Fruit fly (Drosophila melanogaster) whole organism, embryonic: ENCODE results near the gene CG8326.

Experiments
- Atf-2 ChIP-seq: fragments of 200-800 bp; sonication (Bioruptor generic); optimal IDR thresholded peaks from 2 replicates; lab custom pipeline; 2016; ENCODE audit warnings: missing biosample characterization, missing genetic modification characterization
- Bteb2 ChIP-seq: fragments of 200-800 bp; sonication (Bioruptor generic); optimal IDR thresholded peaks from 2 replicates; lab custom pipeline; 2016; ENCODE audit warnings: missing biosample characterization, missing genetic modification characterization
- CG10959 ChIP-seq: fragments of 200-800 bp; sonication (Bioruptor generic); IDR thresholded peaks from 2 replicates; pipeline ENCODE4 v1.3.6; 2022; ENCODE audit warnings: missing biosample characterization, missing genetic modification characterization
- CG12071 ChIP-seq: fragments of 200-800 bp; sonication (Bioruptor generic); optimal IDR thresholded peaks from 3 replicates; lab custom pipeline; 2018; ENCODE audit warnings: missing biosample characterization, mild to moderate bottlenecking, missing genetic modification characterization
- CG14050 ChIP-seq: fragments of 200-800 bp; sonication (Bioruptor generic); IDR thresholded peaks from 3 replicates; pipeline ENCODE4 v1.3.6; 2022; ENCODE audit warnings: missing biosample characterization, missing genetic modification characterization
- CG14710 ChIP-seq: fragments of 200-800 bp; sonication (Bioruptor generic); optimal IDR thresholded peaks from 3 replicates; lab custom pipeline; 2019; ENCODE audit warnings: missing biosample characterization, mild to moderate bottlenecking, missing genetic modification characterization, moderate library complexity
- CG17612 ChIP-seq: fragments of 200-800 bp; sonication (Bioruptor generic); IDR thresholded peaks from 2 replicates; pipeline ENCODE4 v1.3.6; 2022; ENCODE audit warnings: missing biosample characterization, missing genetic modification characterization
- CG18599 ChIP-seq: fragments of 200-800 bp; sonication (Bioruptor generic); optimal IDR thresholded peaks from 3 replicates; lab custom pipeline; 2017; ENCODE audit warnings: missing biosample characterization, missing genetic modification characterization, mild to moderate bottlenecking, moderate library complexity, missing genetic modification reagents
- CG18764 ChIP-seq: fragments of 200-800 bp; sonication (Bioruptor generic); optimal IDR thresholded peaks from 3 replicates; lab custom pipeline; 2016; ENCODE audit warnings: missing biosample characterization, missing genetic modification characterization
- CG2875 ChIP-seq: fragments of 200-800 bp; sonication (Bioruptor generic); optimal IDR thresholded peaks from 2 replicates; lab custom pipeline; 2017; ENCODE audit warnings: missing biosample characterization, mild to moderate bottlenecking, missing genetic modification characterization, missing genetic modification reagents
- CG31365 ChIP-seq: fragments of 200-800 bp; sonication (Bioruptor generic); optimal IDR thresholded peaks from 2 replicates; lab custom pipeline; 2018; ENCODE audit warnings: missing biosample characterization, mild to moderate bottlenecking, missing genetic modification characterization
- CG4282 ChIP-seq: fragments of 200-800 bp; sonication (Bioruptor generic); optimal IDR thresholded peaks from 2 replicates; lab custom pipeline; 2016; ENCODE audit warnings: missing biosample characterization, missing genetic modification characterization
- CG4424 ChIP-seq: fragments of 200-800 bp; sonication (Bioruptor generic); optimal IDR thresholded peaks from 3 replicates; lab custom pipeline; 2016; ENCODE audit warnings: missing biosample characterization, missing genetic modification characterization
- CG8089 ChIP-seq: fragments of 200-800 bp; sonication (Bioruptor generic); optimal IDR thresholded peaks from 3 replicates; lab custom pipeline; 2016; ENCODE audit warnings: missing biosample characterization, missing genetic modification characterization
- CG8388 ChIP-seq: fragments of 200-800 bp; sonication (Bioruptor generic); optimal IDR thresholded peaks from 2 replicates; lab custom pipeline; 2019; ENCODE audit warnings: missing biosample characterization, mild to moderate bottlenecking, missing genetic modification characterization, moderate library complexity
- CG9437 ChIP-seq: fragments of 200-800 bp; sonication (Bioruptor generic); optimal IDR thresholded peaks from 2 replicates; lab custom pipeline; 2018; ENCODE audit warnings: missing biosample characterization, mild to moderate bottlenecking, missing genetic modification characterization
- CkIIα-i1 ChIP-seq: fragments of 200-800 bp; sonication (Bioruptor generic); IDR thresholded peaks from 2 replicates; pipeline ENCODE4 v1.3.6; 2022; ENCODE audit warnings: missing biosample characterization, missing genetic modification characterization
- D19A ChIP-seq: fragments of 200-800 bp; optimal IDR thresholded peaks from 3 replicates; lab custom pipeline; 2019; ENCODE audit warnings: missing biosample characterization, mild to moderate bottlenecking, missing genetic modification characterization, moderate library complexity
- D19B ChIP-seq: fragments of 200-800 bp; sonication (Bioruptor generic); optimal IDR thresholded peaks from 2 replicates; lab custom pipeline; 2017; ENCODE audit warnings: missing biosample characterization, mild to moderate bottlenecking, missing genetic modification characterization
- Dbx ChIP-seq: fragments of 200-800 bp; sonication (Bioruptor generic); IDR thresholded peaks from 3 replicates; pipeline ENCODE4 v1.3.6; 2022; ENCODE audit warnings: missing biosample characterization, missing genetic modification characterization
- Hr39 ChIP-seq: fragments of >200 bp; optimal IDR thresholded peaks from 2 replicates; lab custom pipeline; 2017
- Hr78 ChIP-seq, 2 experiments: fragments of 200-800 bp in 1 of 2; fragments of >200 bp in 1 of 2; sonication (Bioruptor generic) in 1 of 2; optimal IDR thresholded peaks; 2 replicates each; lab custom pipeline; 2017 to 2019; ENCODE audit warnings: missing biosample characterization in 2 of 2, missing genetic modification characterization in 2 of 2, mild to moderate bottlenecking in 1 of 2, moderate library complexity in 1 of 2
- Lhr ChIP-seq: fragments of 200-800 bp; sonication (Bioruptor generic); optimal IDR thresholded peaks from 3 replicates; lab custom pipeline; 2017; ENCODE audit warnings: mild to moderate bottlenecking, missing biosample characterization, missing genetic modification reagents, missing genetic modification characterization
- Meics ChIP-seq: fragments of 200-800 bp; sonication (Bioruptor generic); optimal IDR thresholded peaks from 2 replicates; lab custom pipeline; 2017; ENCODE audit warnings: missing biosample characterization, mild to moderate bottlenecking, missing genetic modification characterization
- Myb ChIP-seq: fragments of 200-800 bp; sonication (Bioruptor generic); optimal IDR thresholded peaks from 2 replicates; lab custom pipeline; 2016; ENCODE audit warnings: missing biosample characterization, missing genetic modification characterization
- Oli ChIP-seq: fragments of 200-800 bp; sonication (Bioruptor generic); optimal IDR thresholded peaks from 2 replicates; lab custom pipeline; 2018; ENCODE audit warnings: missing biosample characterization, mild to moderate bottlenecking, missing genetic modification characterization, moderate library complexity
- Opbp ChIP-seq: fragments of 200-800 bp; sonication (Bioruptor generic); IDR thresholded peaks from 3 replicates; pipeline ENCODE4 v1.3.6; 2022; ENCODE audit warnings: missing biosample characterization, missing genetic modification characterization; ENCODE audit not compliant: partially characterized antibody
- Poxn ChIP-seq: fragments of 200-800 bp; sonication (Bioruptor generic); IDR thresholded peaks from 2 replicates; pipeline ENCODE4 v1.3.6; 2022; ENCODE audit warnings: missing biosample characterization, missing genetic modification characterization
- Rfx ChIP-seq: fragments of 200-800 bp; sonication (Bioruptor generic); IDR thresholded peaks from 2 replicates; pipeline ENCODE4 v1.3.6; 2022; ENCODE audit warnings: missing biosample characterization, missing genetic modification characterization
- Scr ChIP-seq: fragments of 200-800 bp; sonication (Bioruptor generic); IDR thresholded peaks from 2 replicates; pipeline ENCODE4 v1.3.6; 2022; ENCODE audit warnings: missing biosample characterization, missing genetic modification characterization; ENCODE audit not compliant: partially characterized antibody
- Stat92E ChIP-seq, 3 experiments: fragments of >200 bp in 2 of 3; fragments of 200-800 bp in 1 of 3; sonication (Bioruptor generic) in 1 of 3; optimal IDR thresholded peaks; 2 replicates each; lab custom pipeline; 2017 to 2019; ENCODE audit warnings: missing biosample characterization in 3 of 3, missing genetic modification characterization in 3 of 3, mild to moderate bottlenecking in 1 of 3, moderate library complexity in 1 of 3
- amos ChIP-seq: fragments of 200-800 bp; sonication (Bioruptor generic); IDR thresholded peaks from 2 replicates; pipeline ENCODE4 v1.3.6; 2022; ENCODE audit warnings: missing biosample characterization, missing genetic modification characterization; ENCODE audit not compliant: partially characterized antibody
- cas ChIP-seq: fragments of 200-800 bp; sonication (Bioruptor generic); IDR thresholded peaks from 2 replicates; pipeline ENCODE4 v1.3.6; 2022; ENCODE audit warnings: missing biosample characterization, missing genetic modification characterization
- chinmo ChIP-seq: fragments of 200-800 bp; sonication (Bioruptor generic); IDR thresholded peaks from 4 replicates; pipeline ENCODE4 v1.3.6; 2022; ENCODE audit warnings: missing biosample characterization, missing genetic modification characterization; ENCODE audit not compliant: partially characterized antibody
- eyg ChIP-seq: fragments of 200-800 bp; sonication (Bioruptor generic); optimal IDR thresholded peaks from 3 replicates; lab custom pipeline; 2016; ENCODE audit warnings: missing biosample characterization, missing genetic modification characterization
- ftz-f1 ChIP-seq: fragments of 200-800 bp; sonication (Bioruptor generic); optimal IDR thresholded peaks from 2 replicates; lab custom pipeline; 2016; ENCODE audit warnings: missing biosample characterization, missing genetic modification characterization
- fu2 ChIP-seq: fragments of 200-800 bp; sonication (Bioruptor generic); optimal IDR thresholded peaks from 2 replicates; lab custom pipeline; 2016; ENCODE audit warnings: missing biosample characterization, missing genetic modification characterization
- gt ChIP-seq: fragments of 200-800 bp; sonication (Bioruptor generic); IDR thresholded peaks from 2 replicates; pipeline ENCODE4 v1.3.6; 2022; ENCODE audit warnings: missing biosample characterization, missing genetic modification characterization
- luna ChIP-seq: fragments of 200-800 bp; sonication (Bioruptor generic); optimal IDR thresholded peaks from 2 replicates; lab custom pipeline; 2016; ENCODE audit warnings: missing biosample characterization, missing genetic modification characterization
- nmo ChIP-seq: fragments of 200-800 bp; sonication (Bioruptor generic); optimal IDR thresholded peaks from 2 replicates; lab custom pipeline; 2018; ENCODE audit warnings: missing biosample characterization, mild to moderate bottlenecking, missing genetic modification characterization, moderate library complexity
- peb ChIP-seq: fragments of 200-800 bp; sonication (Bioruptor generic); IDR thresholded peaks from 2 replicates; pipeline ENCODE4 v1.3.6; 2022; ENCODE audit warnings: missing biosample characterization, missing genetic modification characterization
- pnt ChIP-seq: fragments of 200-800 bp; sonication (Bioruptor generic); optimal IDR thresholded peaks from 3 replicates; lab custom pipeline; 2016; ENCODE audit warnings: missing biosample characterization, missing genetic modification characterization
- pzg ChIP-seq: fragments of 200-800 bp; sonication (Bioruptor generic); optimal IDR thresholded peaks from 3 replicates; lab custom pipeline; 2018; ENCODE audit warnings: missing biosample characterization, mild to moderate bottlenecking, missing genetic modification characterization, moderate library complexity
- shn ChIP-seq: fragments of 200-800 bp; sonication (Bioruptor generic); optimal IDR thresholded peaks from 3 replicates; lab custom pipeline; 2016; ENCODE audit warnings: missing biosample characterization, missing genetic modification characterization
- trem ChIP-seq: fragments of 200-800 bp; optimal IDR thresholded peaks from 3 replicates; lab custom pipeline; 2019; ENCODE audit warnings: missing biosample characterization, mild to moderate bottlenecking, missing genetic modification characterization, moderate library complexity
- twi ChIP-seq: fragments of 200-800 bp; optimal IDR thresholded peaks from 2 replicates; lab custom pipeline; 2019; ENCODE audit warnings: missing biosample characterization, mild to moderate bottlenecking, missing genetic modification characterization, moderate library complexity
- usp ChIP-seq: fragments of >200 bp; optimal IDR thresholded peaks from 2 replicates; lab custom pipeline; 2017; ENCODE audit warnings: missing biosample characterization, missing genetic modification characterization
- wdn ChIP-seq: fragments of 200-800 bp; sonication (Bioruptor generic); IDR thresholded peaks from 2 replicates; pipeline ENCODE4 v1.3.6; 2022; ENCODE audit warnings: missing biosample characterization, missing genetic modification characterization
- zen2 ChIP-seq: fragments of 200-800 bp; sonication (Bioruptor generic); IDR thresholded peaks from 3 replicates; pipeline ENCODE4 v1.3.6; 2022; ENCODE audit warnings: missing biosample characterization, missing genetic modification characterization; ENCODE audit not compliant: partially characterized antibody

Gene CG8326

dm6 chrX:17578869-17579781, 50.2 kb downstream of the CG8326 start, which contains the start of gene Ankle2 (continued):
- no peak for TF ChIP-seq twi (tag; lab: Kevin White, UChicago)
- no peak for TF ChIP-seq CG18764 (GFP tag; lab: Kevin White, UChicago)
- TF ChIP-seq cas (GFP tag; lab: Robert Waterston, UW): no peak
- peak; percentile 52 for TF ChIP-seq CG14710
- TF ChIP-seq shn (GFP tag; lab: Kevin White, UChicago): no peak
- TF ChIP-seq D19B (GFP tag; lab: Kevin White, UChicago): no peak
- no peak for TF ChIP-seq fu2 (GFP tag; lab: Kevin White, UChicago)
- TF ChIP-seq Stat92E (GFP tag; optimal IDR thresholded peaks at IDR 0.05; lab: Kevin White, UChicago): no peak
- no peak for TF ChIP-seq peb (GFP tag; lab: Robert Waterston, UW)
- no peak for TF ChIP-seq Hr39 (lab: Kevin White, UChicago)
- peak; percentile 31; the same call in 1 of the 3 replicates for TF ChIP-seq zen2
- no peak for TF ChIP-seq luna (GFP tag; lab: Kevin White, UChicago)
- no peak for TF ChIP-seq D19A (tag; lab: Kevin White, UChicago)
- peak; percentile 67 for TF ChIP-seq Myb (GFP tag; lab: Kevin White, UChicago)
- TF ChIP-seq wdn (GFP tag; lab: Robert Waterston, UW): no peak
- no peak for TF ChIP-seq gt (GFP tag; lab: Robert Waterston, UW)
- TF ChIP-seq CG10959 (GFP tag; lab: Robert Waterston, UW): no peak
- TF ChIP-seq CG18599 (GFP tag; lab: Kevin White, UChicago): no peak
- TF ChIP-seq amos (GFP tag; lab: Robert Waterston, UW): peak; percentile 73
- peak; percentile 61; the same call in 1 of the 4 replicates for TF ChIP-seq chinmo (GFP tag; lab: Robert Waterston, UW)
- TF ChIP-seq CG17612 (GFP tag; lab: Robert Waterston, UW): no peak
- no peak for TF ChIP-seq CG4424 (GFP tag; lab: Kevin White, UChicago)
- no peak for TF ChIP-seq CkIIα-i1
- peak; percentile 54 for TF ChIP-seq Lhr
- no peak for TF ChIP-seq Dbx
- no peak for TF ChIP-seq CG4282 (GFP tag; lab: Kevin White, UChicago)
- peak; percentile 74 for TF ChIP-seq Scr (GFP tag; lab: Robert Waterston, UW)
- no peak for TF ChIP-seq CG14050
- TF ChIP-seq CG2875 (GFP tag; lab: Kevin White, UChicago): no peak
- no peak for TF ChIP-seq eyg (GFP tag; lab: Kevin White, UChicago)
- no peak for TF ChIP-seq Rfx (GFP tag; lab: Robert Waterston, UW)
- TF ChIP-seq CG31365 (tag; lab: Kevin White, UChicago): no peak
- TF ChIP-seq pzg (GFP tag; lab: Kevin White, UChicago): peak; percentile 47
- TF ChIP-seq pnt (GFP tag; lab: Kevin White, UChicago): no peak
- TF ChIP-seq Opbp (GFP tag; lab: Robert Waterston, UW): peak; percentile 71
- no peak for TF ChIP-seq Meics (GFP tag; lab: Kevin White, UChicago)
- no peak for TF ChIP-seq ftz-f1 (GFP tag; lab: Kevin White, UChicago)
- no peak for TF ChIP-seq Oli
- no peak for TF ChIP-seq usp
- no peak for TF ChIP-seq CG8388 (GFP tag; lab: Kevin White, UChicago)
- peak; percentile 92 for TF ChIP-seq CG9437 (GFP tag; lab: Kevin White, UChicago)
- TF ChIP-seq CG8089 (GFP tag; lab: Kevin White, UChicago): no peak
- TF ChIP-seq Atf-2: no peak
- TF ChIP-seq CG12071 (GFP tag; lab: Kevin White, UChicago): no peak
- TF ChIP-seq Hr78 (GFP tag; optimal IDR thresholded peaks at IDR 0.05; lab: Kevin White, UChicago): no peak
- peak; percentile 28 for TF ChIP-seq nmo
- no peak for TF ChIP-seq Poxn
- TF ChIP-seq Bteb2: no peak
- peak; percentile 34 for TF ChIP-seq trem (tag; lab: Kevin White, UChicago)
